Fruit fly (Drosophila melanogaster) whole organism, prepupa: ENCODE data around the gene Cp110.

ENCODE experiments used
- Blimp-1 ChIP-seq: fragments of 200-800 bp; sonication (Bioruptor generic); optimal IDR thresholded peaks from 3 replicates; lab custom pipeline; 2017; ENCODE audit warnings: missing biosample characterization, missing genetic modification characterization, mild to moderate bottlenecking, moderate library complexity, missing genetic modification reagents
- CG10631 ChIP-seq: fragments of 200-800 bp; sonication (Bioruptor generic); optimal IDR thresholded peaks from 2 replicates; lab custom pipeline; 2016; ENCODE audit warnings: missing biosample characterization, missing genetic modification characterization
- CG10669 ChIP-seq: fragments of 200-800 bp; sonication (Bioruptor generic); optimal IDR thresholded peaks from 3 replicates; lab custom pipeline; 2018; ENCODE audit warnings: missing biosample characterization, mild to moderate bottlenecking, missing genetic modification characterization, moderate library complexity
- CG11294 ChIP-seq: fragments of 200-800 bp; sonication (Bioruptor generic); IDR thresholded peaks from 2 replicates; pipeline ENCODE4 v1.3.6; 2022; ENCODE audit warnings: missing biosample characterization, missing genetic modification characterization
- CG11762 ChIP-seq: fragments of 200-800 bp; sonication (Bioruptor generic); optimal IDR thresholded peaks from 3 replicates; lab custom pipeline; 2016; ENCODE audit warnings: missing biosample characterization, missing genetic modification characterization; ENCODE audit not compliant: insufficient read depth
- CG11902 ChIP-seq: fragments of 200-800 bp; sonication (Bioruptor generic); optimal IDR thresholded peaks from 3 replicates; lab custom pipeline; 2016; ENCODE audit warnings: missing biosample characterization, missing genetic modification characterization
- CG15336 ChIP-seq: fragments of 200-800 bp; sonication (Bioruptor generic); IDR thresholded peaks from 2 replicates; pipeline ENCODE4 v1.3.6; 2022; ENCODE audit warnings: missing biosample characterization, missing genetic modification characterization
- CG16779 ChIP-seq: fragments of 200-800 bp; sonication (Bioruptor generic); optimal IDR thresholded peaks from 3 replicates; lab custom pipeline; 2017; ENCODE audit warnings: missing biosample characterization, mild to moderate bottlenecking, missing genetic modification characterization
- CG3032 ChIP-seq: fragments of 200-800 bp; optimal IDR thresholded peaks from 2 replicates; lab custom pipeline; 2019; ENCODE audit warnings: missing biosample characterization, mild to moderate bottlenecking, missing genetic modification characterization, moderate library complexity
- CG31627 ChIP-seq: fragments of 200-800 bp; sonication (Bioruptor generic); optimal IDR thresholded peaks from 3 replicates; lab custom pipeline; 2016; ENCODE audit warnings: missing biosample characterization, missing genetic modification characterization
- CG32006 ChIP-seq: fragments of 200-800 bp; sonication (Bioruptor generic); optimal IDR thresholded peaks from 3 replicates; lab custom pipeline; 2017; ENCODE audit warnings: missing biosample characterization, mild to moderate bottlenecking, missing genetic modification characterization
- CG34406 ChIP-seq: fragments of 200-800 bp; sonication (Bioruptor generic); optimal IDR thresholded peaks from 3 replicates; lab custom pipeline; 2016; ENCODE audit warnings: missing biosample characterization, missing genetic modification characterization
- CG6163 ChIP-seq: fragments of 200-800 bp; sonication (Bioruptor generic); IDR thresholded peaks from 3 replicates; pipeline ENCODE4 v1.3.6; 2022; ENCODE audit warnings: missing biosample characterization, missing genetic modification characterization
- CG6276 ChIP-seq: fragments of 200-800 bp; sonication (Bioruptor generic); optimal IDR thresholded peaks from 2 replicates; lab custom pipeline; 2017; ENCODE audit warnings: missing biosample characterization, mild to moderate bottlenecking, missing genetic modification characterization
- CG6792 ChIP-seq: fragments of 200-800 bp; sonication (Bioruptor generic); optimal IDR thresholded peaks from 3 replicates; lab custom pipeline; 2016; ENCODE audit warnings: missing biosample characterization, missing genetic modification characterization
- CG6854 ChIP-seq: fragments of 200-800 bp; sonication (Bioruptor generic); optimal IDR thresholded peaks from 2 replicates; lab custom pipeline; 2017; ENCODE audit warnings: missing biosample characterization, mild to moderate bottlenecking, missing genetic modification characterization
- CG8119 ChIP-seq: fragments of 200-800 bp; sonication (Bioruptor generic); IDR thresholded peaks from 3 replicates; pipeline ENCODE4 v1.3.6; 2022; ENCODE audit warnings: missing biosample characterization, missing genetic modification characterization
- CG8632 ChIP-seq: fragments of 200-800 bp; sonication (Bioruptor generic); optimal IDR thresholded peaks from 3 replicates; lab custom pipeline; 2016; ENCODE audit warnings: missing biosample characterization, missing genetic modification characterization
- CG9139 ChIP-seq: fragments of 200-800 bp; sonication (Bioruptor generic); optimal IDR thresholded peaks from 3 replicates; lab custom pipeline; 2017; ENCODE audit warnings: missing biosample characterization, mild to moderate bottlenecking, missing genetic modification characterization
- Eip78C ChIP-seq: fragments of 200-800 bp; sonication (Bioruptor generic); peaks from one replicate; lab custom pipeline; 2016; ENCODE audit warnings: missing biosample characterization, missing genetic modification characterization
- Eip93F ChIP-seq: fragments of 200-800 bp; sonication (Bioruptor generic); optimal IDR thresholded peaks from 2 replicates; lab custom pipeline; 2016; ENCODE audit warnings: missing biosample characterization, mild to moderate bottlenecking, missing genetic modification characterization
- Ets21C ChIP-seq: fragments of 200-800 bp; sonication (Bioruptor generic); optimal IDR thresholded peaks from 3 replicates; lab custom pipeline; 2016; ENCODE audit warnings: missing biosample characterization, missing genetic modification characterization
- Ets96B ChIP-seq: fragments of 200-800 bp; optimal IDR thresholded peaks from 2 replicates; lab custom pipeline; 2019; ENCODE audit warnings: missing biosample characterization, mild to moderate bottlenecking, missing genetic modification characterization, moderate library complexity
- Hr39 ChIP-seq: fragments of 200-800 bp; sonication (Bioruptor generic); optimal IDR thresholded peaks from 2 replicates; lab custom pipeline; 2016; ENCODE audit warnings: missing biosample characterization, missing genetic modification characterization
- Met ChIP-seq: fragments of 200-800 bp; sonication (Bioruptor generic); optimal IDR thresholded peaks from 3 replicates; lab custom pipeline; 2016; ENCODE audit warnings: missing biosample characterization, missing genetic modification characterization
- OdsH ChIP-seq: fragments of 200-800 bp; sonication (Bioruptor generic); optimal IDR thresholded peaks from 3 replicates; lab custom pipeline; 2016; ENCODE audit warnings: missing biosample characterization, missing genetic modification characterization
- Smox ChIP-seq: fragments of 200-800 bp; sonication (Bioruptor generic); optimal IDR thresholded peaks from 3 replicates; lab custom pipeline; 2016; ENCODE audit warnings: missing biosample characterization, missing genetic modification characterization
- Sox102F ChIP-seq: fragments of 200-800 bp; sonication (Bioruptor generic); optimal IDR thresholded peaks from 2 replicates; lab custom pipeline; 2016; ENCODE audit warnings: missing biosample characterization, mild to moderate bottlenecking, missing genetic modification characterization
- Sox14 ChIP-seq: fragments of 200-800 bp; sonication (Bioruptor generic); optimal IDR thresholded peaks from 3 replicates; lab custom pipeline; 2016; ENCODE audit warnings: missing biosample characterization, missing genetic modification characterization
- acj6 ChIP-seq: fragments of 200-800 bp; sonication (Bioruptor generic); optimal IDR thresholded peaks from 3 replicates; lab custom pipeline; 2016; ENCODE audit warnings: missing biosample characterization, missing genetic modification characterization
- cyc ChIP-seq: fragments of 200-800 bp; sonication (Bioruptor generic); optimal IDR thresholded peaks from 3 replicates; lab custom pipeline; 2016; ENCODE audit warnings: missing biosample characterization, missing genetic modification characterization
- dac ChIP-seq: fragments of 200-800 bp; sonication (Bioruptor generic); optimal IDR thresholded peaks from 2 replicates; lab custom pipeline; 2017; ENCODE audit warnings: missing biosample characterization, mild to moderate bottlenecking, missing genetic modification characterization
- dsx ChIP-seq: fragments of 200-800 bp; optimal IDR thresholded peaks from 3 replicates; lab custom pipeline; 2019; ENCODE audit warnings: missing biosample characterization, mild to moderate bottlenecking, missing genetic modification characterization, moderate library complexity; ENCODE audit not compliant: poor library complexity, severe bottlenecking
- eg ChIP-seq: fragments of 200-800 bp; sonication (Bioruptor generic); IDR thresholded peaks from 3 replicates; pipeline ENCODE4 v1.3.6; 2022; ENCODE audit warnings: missing biosample characterization, missing genetic modification characterization
- fd59A ChIP-seq: fragments of 200-800 bp; sonication (Bioruptor generic); optimal IDR thresholded peaks from 2 replicates; lab custom pipeline; 2017; ENCODE audit warnings: missing biosample characterization, mild to moderate bottlenecking, missing genetic modification characterization, missing genetic modification reagents
- fkh ChIP-seq: fragments of 200-800 bp; sonication (Bioruptor generic); optimal IDR thresholded peaks from 3 replicates; lab custom pipeline; 2017; ENCODE audit warnings: missing biosample characterization, mild to moderate bottlenecking, missing genetic modification characterization, moderate library complexity
- lz ChIP-seq: fragments of 200-800 bp; sonication (Bioruptor generic); optimal IDR thresholded peaks from 3 replicates; lab custom pipeline; 2016; ENCODE audit warnings: missing biosample characterization, missing genetic modification characterization
- net ChIP-seq: fragments of 200-800 bp; sonication (Bioruptor generic); optimal IDR thresholded peaks from 3 replicates; lab custom pipeline; 2016; ENCODE audit warnings: missing biosample characterization, missing genetic modification characterization
- pdm3 ChIP-seq: fragments of 200-800 bp; sonication (Bioruptor generic); optimal IDR thresholded peaks from 3 replicates; lab custom pipeline; 2016; ENCODE audit warnings: missing biosample characterization, missing genetic modification characterization
- spab ChIP-seq: fragments of 200-800 bp; sonication (Bioruptor generic); optimal IDR thresholded peaks from 2 replicates; lab custom pipeline; 2017; ENCODE audit warnings: missing biosample characterization, mild to moderate bottlenecking, missing genetic modification characterization, missing genetic modification reagents
- ss ChIP-seq, 2 experiments: fragments of 200-800 bp; sonication (Bioruptor generic); optimal IDR thresholded peaks; 2 replicates in 1 of 2; 3 replicates in 1 of 2; lab custom pipeline; 2017 to 2018; ENCODE audit warnings: mild to moderate bottlenecking in 2 of 2, missing biosample characterization in 2 of 2, missing genetic modification characterization in 2 of 2, moderate library complexity in 1 of 2
- svp ChIP-seq: fragments of 200-800 bp; sonication (Bioruptor generic); peaks from one replicate; lab custom pipeline; 2016; ENCODE audit warnings: missing biosample characterization, missing genetic modification characterization
- topi ChIP-seq: fragments of 200-800 bp; sonication (Bioruptor generic); optimal IDR thresholded peaks from 3 replicates; lab custom pipeline; 2016; ENCODE audit warnings: missing biosample characterization, missing genetic modification characterization
- vri ChIP-seq: fragments of 200-800 bp; sonication (Bioruptor generic); optimal IDR thresholded peaks from 3 replicates; lab custom pipeline; 2016; ENCODE audit warnings: missing biosample characterization, mild to moderate bottlenecking, missing genetic modification characterization

Gene Cp110

DNA sequence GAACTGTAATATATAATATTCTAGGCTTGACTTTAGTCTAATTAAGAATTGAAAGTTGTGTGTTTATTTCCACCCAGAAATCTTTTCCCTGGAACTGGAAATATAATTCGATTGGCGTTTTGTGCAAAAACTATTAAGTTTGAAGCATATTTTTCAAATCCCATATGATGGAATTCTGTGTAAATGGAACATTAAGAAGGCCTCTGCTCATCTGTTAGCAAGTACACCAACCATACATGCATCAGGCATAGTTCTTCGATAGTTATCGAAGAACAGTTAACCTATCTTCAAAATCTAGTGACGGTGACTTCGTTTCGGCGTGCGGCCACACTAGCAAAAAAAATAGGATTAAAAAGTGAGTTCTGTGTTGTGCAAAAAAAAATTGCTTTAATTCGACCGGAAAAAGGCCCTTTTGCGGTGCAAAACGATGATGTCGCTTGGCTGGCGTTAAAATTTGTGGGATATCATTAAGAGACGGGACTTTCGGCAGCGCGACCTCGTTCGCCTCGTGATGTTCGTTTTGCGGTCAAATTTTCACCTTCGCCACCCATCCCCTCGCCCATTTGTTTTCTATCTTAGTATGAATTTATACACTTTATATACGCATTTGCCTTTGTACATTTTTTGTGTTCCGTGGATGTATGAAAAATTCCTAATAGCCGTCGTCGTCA, 26.2 kb upstream of the Cp110 start, which contains the start of gene Usp2:
Usp2 (plus strand) TSS at position 295 of the 671 bp plus-strand sequence.
- TF ChIP-seq dsx (GFP tag; lab: Kevin White, UChicago) (no peak), spab (GFP tag; lab: Kevin White, UChicago) (no peak), CG8632 (GFP tag; lab: Kevin White, UChicago) (no peak), Met (GFP tag; lab: Kevin White, UChicago) (no peak), vri (no peak), CG10669 (GFP tag; lab: Kevin White, UChicago) (no peak), CG34406 (GFP tag; lab: Kevin White, UChicago) (no peak), topi (GFP tag; lab: Kevin White, UChicago) (no peak), CG6854 (no peak), CG15336 (GFP tag; lab: Robert Waterston, UW) (no peak), CG11902 (GFP tag; lab: Kevin White, UChicago) (no peak), CG8119 (GFP tag; lab: Robert Waterston, UW) (no peak), CG6163 (0 out of 3 replicates have a peak, but pooled peaks have one; percentile 46), CG10631 (peak; percentile 10), Eip78C (GFP tag; lab: Kevin White, UChicago) (peak; percentile 73), CG9139 (peak; percentile 4), fd59A (GFP tag; lab: Kevin White, UChicago) (no peak), OdsH (GFP tag; lab: Kevin White, UChicago) (no peak), ss (GFP tag; optimal IDR thresholded peaks at IDR 0.05; lab: Kevin White, UChicago) (peak in 1 of 2 experiments; percentile 18), Ets96B (tag; lab: Kevin White, UChicago) (no peak), eg (GFP tag; lab: Robert Waterston, UW) (peak; percentile 30; the same call in 1 of the 3 replicates), Hr39 (GFP tag; lab: Kevin White, UChicago) (peak; percentile 9), lz (GFP tag; lab: Kevin White, UChicago) (no peak), net (GFP tag; lab: Kevin White, UChicago) (no peak), Ets21C (GFP tag; lab: Kevin White, UChicago) (no peak), CG31627 (no peak), svp (GFP tag; lab: Kevin White, UChicago) (peak; percentile 89), Blimp-1 (GFP tag; lab: Kevin White, UChicago) (no peak), CG6276 (peak; percentile 28), CG6792 (GFP tag; lab: Kevin White, UChicago) (no peak), Sox102F (GFP tag; lab: Kevin White, UChicago) (no peak), CG16779 (tag; lab: Kevin White, UChicago) (no peak), CG3032 (no peak), dac (GFP tag; lab: Kevin White, UChicago) (no peak), Eip93F (GFP tag; lab: Kevin White, UChicago) (no peak), acj6 (GFP tag; lab: Kevin White, UChicago) (no peak), CG11294 (GFP tag; lab: Robert Waterston, UW) (no peak), Sox14 (peak; percentile 35), fkh (GFP tag; lab: Kevin White, UChicago) (no peak)

DNA sequence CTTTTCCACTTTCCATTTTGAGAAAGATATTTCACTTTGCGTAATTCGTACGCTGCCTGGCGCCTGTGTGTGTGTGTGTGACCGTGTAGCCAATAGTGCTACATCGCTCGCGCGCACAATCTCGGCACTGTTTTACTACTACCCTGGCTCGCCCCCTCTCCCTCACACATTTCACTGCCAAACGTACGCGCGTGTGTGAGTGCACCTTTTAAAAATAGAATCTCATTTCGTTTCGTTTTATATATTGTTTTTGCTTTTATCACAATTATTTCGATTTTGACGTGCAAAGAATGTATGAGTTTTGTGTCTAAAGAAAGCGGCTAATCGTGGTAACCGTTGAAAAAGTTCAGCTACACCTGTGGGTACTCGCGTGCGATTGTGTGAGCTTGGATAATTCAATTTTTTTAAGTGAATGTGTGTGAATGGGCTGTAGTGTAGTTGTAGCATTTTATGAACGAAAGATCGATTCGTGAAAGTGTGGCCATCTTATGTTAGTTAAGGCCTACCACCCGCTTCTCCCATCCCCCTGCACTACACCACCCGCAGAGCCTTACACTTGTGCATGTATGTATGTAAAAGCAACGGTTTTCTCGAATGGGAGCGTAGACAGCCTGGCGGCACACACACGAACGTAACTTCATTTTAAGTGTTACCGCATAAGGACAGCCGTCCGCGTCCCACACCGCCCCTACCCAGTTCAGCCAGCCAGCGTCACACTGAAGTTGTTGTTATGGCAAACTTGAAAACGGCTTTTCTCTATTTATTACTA, 25.5 kb upstream of the Cp110 start:
- TF ChIP-seq cyc (GFP tag; lab: Kevin White, UChicago) (no peak), pdm3 (GFP tag; lab: Kevin White, UChicago) (no peak), CG11294 (GFP tag; lab: Robert Waterston, UW) (no peak), topi (GFP tag; lab: Kevin White, UChicago) (no peak), CG6854 (no peak), acj6 (GFP tag; lab: Kevin White, UChicago) (no peak), svp (GFP tag; lab: Kevin White, UChicago) (no peak), CG9139 (no peak), CG32006 (GFP tag; lab: Kevin White, UChicago) (no peak), CG6276 (no peak), Smox (no peak), CG11902 (GFP tag; lab: Kevin White, UChicago) (no peak), Met (GFP tag; lab: Kevin White, UChicago) (no peak), fd59A (GFP tag; lab: Kevin White, UChicago) (no peak), CG16779 (tag; lab: Kevin White, UChicago) (peak; percentile 18), eg (GFP tag; lab: Robert Waterston, UW) (no peak), CG10669 (GFP tag; lab: Kevin White, UChicago) (no peak), CG8632 (GFP tag; lab: Kevin White, UChicago) (no peak), ss (GFP tag; optimal IDR thresholded peaks at IDR 0.05; lab: Kevin White, UChicago) (no peak), Blimp-1 (GFP tag; lab: Kevin White, UChicago) (peak; percentile 56), Eip78C (GFP tag; lab: Kevin White, UChicago) (peak; percentile 41), CG15336 (GFP tag; lab: Robert Waterston, UW) (no peak), CG11762 (GFP tag; lab: Kevin White, UChicago) (no peak), vri (peak; percentile 79)
